Worm (Caenorhabditis elegans) whole organism, L2 larva: ENCODE results near the gene F55G11.10.

Experiments
- aly-2 ChIP-seq: fragments of 150-350 bp; optimal IDR thresholded peaks from 2 replicates; lab custom pipeline; 2014; ENCODE audit warnings: missing biosample characterization, missing genetic modification characterization
- blmp-1 ChIP-seq: sonication (generic microtip); optimal IDR thresholded peaks from 2 replicates; lab custom pipeline; 2017; ENCODE audit warnings: missing genetic modification characterization, mild to moderate bottlenecking, missing compliant biosample characterization, antibody characterized with exemption, moderate library complexity; ENCODE audit not compliant: insufficient read depth
- lin-13 ChIP-seq: fragments of 150-350 bp; optimal IDR thresholded peaks from 2 replicates; lab custom pipeline; 2014; ENCODE audit warnings: missing biosample characterization, missing genetic modification reagents, missing genetic modification characterization
- lsy-2 ChIP-seq, 2 experiments: fragments of 150-350 bp in 1 of 2; sonication (generic microtip) in 1 of 2; optimal IDR thresholded peaks; 2 replicates each; lab custom pipeline; 2014 to 2017; ENCODE audit warnings: missing biosample characterization in 2 of 2, missing genetic modification characterization in 2 of 2
- unc-55 ChIP-seq: fragments of 150-350 bp; sonication (generic microtip); optimal IDR thresholded peaks from 3 replicates; lab custom pipeline; 2014; ENCODE audit warnings: missing biosample characterization, missing genetic modification reagents, missing genetic modification characterization
- zag-1 ChIP-seq: fragments of 150-350 bp; optimal IDR thresholded peaks from 2 replicates; lab custom pipeline; 2014; ENCODE audit warnings: missing biosample characterization, missing genetic modification characterization

- TF ChIP-seq lsy-2 (tag; optimal IDR thresholded peaks at IDR 0.05; lab: Kevin White, UChicago) (no peak), aly-2 (tag; lab: Kevin White, UChicago) (no peak), blmp-1 (tag; lab: Kevin White, UChicago) (no peak), zag-1 (tag; lab: Kevin White, UChicago) (no peak), unc-55 (no peak), lin-13 (no peak)
Observed at ce11 chrIV:12901602-12902001, 47.0 kb upstream of the F55G11.10 start.
